Fruit fly (Drosophila melanogaster): ENCODE data around the gene bor.

dm6 chr3R:16244241-16244977 lies 19.5 kb downstream of the bor start:
- TF ChIP-seq rn (GFP tag; IDR thresholded peaks at IDR 0.05) (no peak), EcR (GFP tag; optimal IDR thresholded peaks at IDR 0.05) (no peak), CG34367 (tag; optimal IDR thresholded peaks at IDR 0.05) (no peak), CG12605 (GFP tag; IDR thresholded peaks at IDR 0.05) (no peak; the same call in 1 of the 2 replicates), CG17806 (tag; optimal IDR thresholded peaks at IDR 0.05) (no peak), CG8301 (tag; optimal IDR thresholded peaks at IDR 0.05) (peak; percentile 26), Snoo (tag; optimal IDR thresholded peaks at IDR 0.05) (no peak), CG13204 (GFP tag; optimal IDR thresholded peaks at IDR 0.05) (peak; percentile 18), gl (tag; optimal IDR thresholded peaks at IDR 0.05) (no peak), Pif1B (GFP tag; optimal IDR thresholded peaks at IDR 0.05) (no peak), CG10348 (GFP tag; IDR thresholded peaks at IDR 0.05) (no peak), CG9948 (tag; optimal IDR thresholded peaks at IDR 0.05) (peak; percentile 11), CG8159 (tag; optimal IDR thresholded peaks at IDR 0.05) (no peak)

Measured in whole organism, pupa.